Worm (Caenorhabditis elegans) whole organism, L4 larva: ENCODE data around the gene riok-3.

Experiments
- F10B5.3 ChIP-seq: sonication (generic microtip); optimal IDR thresholded peaks from 2 replicates; lab custom pipeline; 2016; ENCODE audit warnings: mild to moderate bottlenecking, missing genetic modification characterization, missing compliant biosample characterization
- F26F4.8 ChIP-seq: fragments of 200-800 bp; sonication (Bioruptor generic); conservative IDR thresholded peaks from 2 replicates; pipeline ENCODE4 v1.3.6; 2022; ENCODE audit warnings: missing genetic modification characterization, missing compliant biosample characterization
- F37D6.2 ChIP-seq: sonication (generic microtip); optimal IDR thresholded peaks from 2 replicates; lab custom pipeline; 2016; ENCODE audit warnings: mild to moderate bottlenecking, missing genetic modification characterization, missing compliant biosample characterization
- Y105C5A.15 ChIP-seq: fragments of 200-800 bp; sonication (Bioruptor generic); IDR thresholded peaks from 2 replicates; pipeline ENCODE4 v1.3.6; 2022; ENCODE audit warnings: missing genetic modification characterization, missing compliant biosample characterization
- Y48G9A.11 ChIP-seq: fragments of 200-800 bp; sonication (Bioruptor generic); IDR thresholded peaks from 2 replicates; pipeline ENCODE4 v1.3.6; 2022; ENCODE audit warnings: missing genetic modification reagents, missing genetic modification characterization, missing compliant biosample characterization
- Y5F2A.4 ChIP-seq: fragments of 200-800 bp; sonication (Bioruptor generic); optimal IDR thresholded peaks from 2 replicates; lab custom pipeline; 2018; ENCODE audit warnings: mild to moderate bottlenecking, missing genetic modification characterization, missing compliant biosample characterization
- ZK337.2 ChIP-seq: fragments of 200-800 bp; sonication (Bioruptor generic); IDR thresholded peaks from 2 replicates; pipeline ENCODE4 v1.3.6; 2022; ENCODE audit warnings: missing genetic modification reagents, missing genetic modification characterization, missing compliant biosample characterization
- aha-1 ChIP-seq: fragments of 150-350 bp; peaks from one replicate; lab custom pipeline; 2014; ENCODE audit warnings: missing biosample characterization, missing genetic modification characterization
- ama-1 ChIP-seq: fragments of 150-350 bp; optimal IDR thresholded peaks from 2 replicates; lab custom pipeline; 2014; ENCODE audit warnings: inconsistent platforms, mixed read lengths
- arid-1 ChIP-seq: fragments of 200-800 bp; sonication (Bioruptor generic); conservative IDR thresholded peaks from 2 replicates; pipeline ENCODE4 v1.3.6; 2022; ENCODE audit warnings: missing genetic modification reagents, missing genetic modification characterization, missing compliant biosample characterization
- ceh-28 ChIP-seq: fragments of 150-350 bp; optimal IDR thresholded peaks from 2 replicates; lab custom pipeline; 2014; ENCODE audit warnings: missing biosample characterization, missing genetic modification reagents, missing genetic modification characterization
- ceh-62 ChIP-seq: sonication (generic microtip); optimal IDR thresholded peaks from 2 replicates; lab custom pipeline; 2017; ENCODE audit warnings: missing biosample characterization, missing genetic modification characterization
- cey-2 ChIP-seq: sonication (generic microtip); optimal IDR thresholded peaks from 3 replicates; lab custom pipeline; 2017; ENCODE audit warnings: missing genetic modification characterization, mild to moderate bottlenecking, missing compliant biosample characterization, antibody characterized with exemption, borderline replicate concordance; ENCODE audit not compliant: insufficient read depth
- daf-12 ChIP-seq: fragments of 150-350 bp; optimal IDR thresholded peaks from 2 replicates; lab custom pipeline; 2014; ENCODE audit warnings: missing biosample characterization, missing genetic modification reagents, missing genetic modification characterization
- dmd-6 ChIP-seq: fragments of 200-800 bp; sonication (Bioruptor generic); IDR thresholded peaks from 2 replicates; pipeline ENCODE4 v1.3.6; 2022; ENCODE audit warnings: missing genetic modification reagents, missing genetic modification characterization, missing compliant biosample characterization
- dve-1 ChIP-seq: sonication (generic microtip); optimal IDR thresholded peaks from 2 replicates; lab custom pipeline; 2017; ENCODE audit warnings: antibody characterized with exemption, mild to moderate bottlenecking, missing genetic modification characterization, missing compliant biosample characterization; ENCODE audit not compliant: insufficient read depth
- egl-27 ChIP-seq: sonication (generic microtip); optimal IDR thresholded peaks from 3 replicates; lab custom pipeline; 2017; ENCODE audit warnings: missing biosample characterization, missing genetic modification reagents, missing genetic modification characterization
- gei-8 ChIP-seq: fragments of 200-800 bp; sonication (Bioruptor generic); optimal IDR thresholded peaks from 2 replicates; lab custom pipeline; 2018; ENCODE audit warnings: mild to moderate bottlenecking, missing genetic modification characterization, missing compliant biosample characterization
- hlh-11 ChIP-seq: fragments of 200-800 bp; sonication (Bioruptor generic); optimal IDR thresholded peaks from 2 replicates; lab custom pipeline; 2018; ENCODE audit warnings: mild to moderate bottlenecking, missing genetic modification characterization, missing compliant biosample characterization
- hlh-30 ChIP-seq: sonication (generic microtip); optimal IDR thresholded peaks from 2 replicates; lab custom pipeline; 2017; ENCODE audit warnings: antibody characterized with exemption, mild to moderate bottlenecking, missing genetic modification characterization, missing compliant biosample characterization; ENCODE audit not compliant: insufficient read depth
- lin-1 ChIP-seq: fragments of 200-800 bp; sonication (Bioruptor generic); IDR thresholded peaks from 2 replicates; pipeline ENCODE4 v1.3.6; 2022; ENCODE audit warnings: missing genetic modification reagents, missing genetic modification characterization, missing compliant biosample characterization
- lin-13 ChIP-seq: fragments of 150-350 bp; optimal IDR thresholded peaks from 2 replicates; lab custom pipeline; 2014; ENCODE audit warnings: missing biosample characterization, missing genetic modification reagents, missing genetic modification characterization
- lin-15B ChIP-seq: fragments of 150-350 bp; sonication (generic microtip); optimal IDR thresholded peaks from 3 replicates; lab custom pipeline; 2014; ENCODE audit warnings: missing biosample characterization, missing genetic modification characterization
- lir-3 ChIP-seq: sonication (generic microtip); optimal IDR thresholded peaks from 2 replicates; lab custom pipeline; 2016; ENCODE audit warnings: mild to moderate bottlenecking, missing genetic modification characterization, missing compliant biosample characterization
- madf-5 ChIP-seq, 2 experiments: fragments of 200-800 bp; sonication (Bioruptor generic); IDR thresholded peaks; 2 replicates each; pipeline ENCODE4 v1.3.6; 2022; ENCODE audit warnings: missing compliant biosample characterization in 2 of 2, missing genetic modification characterization in 2 of 2
- madf-9 ChIP-seq: fragments of 200-800 bp; sonication (Bioruptor generic); conservative IDR thresholded peaks from 2 replicates; pipeline ENCODE4 v1.3.6; 2022; ENCODE audit warnings: missing genetic modification reagents, missing genetic modification characterization, missing compliant biosample characterization
- mdl-1 ChIP-seq, 2 experiments: fragments of 150-350 bp in 1 of 2; sonication (generic microtip) in 1 of 2; optimal IDR thresholded peaks; 2 replicates each; lab custom pipeline; 2014 to 2017; ENCODE audit warnings: missing biosample characterization in 2 of 2, missing genetic modification characterization in 2 of 2
- mdt-29 ChIP-seq: fragments of 200-800 bp; sonication (Bioruptor generic); IDR thresholded peaks from 2 replicates; pipeline ENCODE4 v1.3.6; 2022; ENCODE audit warnings: missing genetic modification reagents, missing genetic modification characterization, missing compliant biosample characterization
- mes-2 ChIP-seq: sonication (generic microtip); optimal IDR thresholded peaks from 2 replicates; lab custom pipeline; 2016; ENCODE audit warnings: missing genotype, mild to moderate bottlenecking, missing genetic modification characterization, missing compliant biosample characterization; ENCODE audit not compliant: poor library complexity, severe bottlenecking
- mxl-2 ChIP-seq: fragments of 200-800 bp; sonication (Bioruptor generic); conservative IDR thresholded peaks from 2 replicates; pipeline ENCODE4 v1.3.6; 2022; ENCODE audit warnings: missing genetic modification reagents, missing genetic modification characterization, missing compliant biosample characterization
- mxl-3 ChIP-seq: fragments of 200-800 bp; sonication (Bioruptor generic); optimal IDR thresholded peaks from 2 replicates; lab custom pipeline; 2018; ENCODE audit warnings: mild to moderate bottlenecking, missing genetic modification characterization, missing compliant biosample characterization
- nhr-111 ChIP-seq: fragments of 200-800 bp; sonication (Bioruptor generic); optimal IDR thresholded peaks from 2 replicates; lab custom pipeline; 2018; ENCODE audit warnings: mild to moderate bottlenecking, missing genetic modification characterization, missing compliant biosample characterization
- nhr-25 ChIP-seq: sonication (generic microtip); optimal IDR thresholded peaks from 2 replicates; lab custom pipeline; 2017; ENCODE audit warnings: missing genetic modification characterization, mild to moderate bottlenecking, missing compliant biosample characterization, antibody characterized with exemption, moderate library complexity, borderline replicate concordance; ENCODE audit not compliant: insufficient read depth
- nhr-28 ChIP-seq: fragments of 150-350 bp; optimal IDR thresholded peaks from 2 replicates; lab custom pipeline; 2014; ENCODE audit warnings: missing biosample characterization, missing genetic modification characterization
- nhr-76 ChIP-seq: fragments of 150-350 bp; optimal IDR thresholded peaks from 2 replicates; lab custom pipeline; 2014; ENCODE audit warnings: missing biosample characterization, missing genetic modification characterization
- pqm-1 ChIP-seq: sonication (generic microtip); optimal IDR thresholded peaks from 2 replicates; lab custom pipeline; 2017; ENCODE audit warnings: missing biosample characterization, missing genetic modification characterization
- rbr-2 ChIP-seq: sonication (generic microtip); optimal IDR thresholded peaks from 2 replicates; lab custom pipeline; 2016; ENCODE audit warnings: missing genotype, missing genetic modification characterization, missing compliant biosample characterization
- saeg-2 ChIP-seq: fragments of 200-800 bp; sonication (Bioruptor generic); IDR thresholded peaks from 2 replicates; pipeline ENCODE4 v1.3.6; 2022; ENCODE audit warnings: missing genetic modification reagents, missing genetic modification characterization, missing compliant biosample characterization
- sdz-12 ChIP-seq: fragments of 200-800 bp; sonication (Bioruptor generic); optimal IDR thresholded peaks from 2 replicates; lab custom pipeline; 2018; ENCODE audit warnings: mild to moderate bottlenecking, missing genetic modification characterization, missing compliant biosample characterization
- set-16 ChIP-seq: fragments of 200-800 bp; sonication (Bioruptor generic); IDR thresholded peaks from 2 replicates; pipeline ENCODE4 v1.3.6; 2022; ENCODE audit warnings: missing genetic modification reagents, missing genetic modification characterization, missing compliant biosample characterization
- snpc-4 ChIP-seq: fragments of 150-350 bp; optimal IDR thresholded peaks from 2 replicates; lab custom pipeline; 2014; ENCODE audit warnings: missing biosample characterization, missing genetic modification characterization
- spr-1 ChIP-seq: sonication (generic microtip); optimal IDR thresholded peaks from 2 replicates; lab custom pipeline; 2016; ENCODE audit warnings: mild to moderate bottlenecking, missing genetic modification characterization, missing compliant biosample characterization
- spr-3 ChIP-seq: fragments of 200-800 bp; sonication (Bioruptor generic); optimal IDR thresholded peaks from 2 replicates; lab custom pipeline; 2018; ENCODE audit warnings: mild to moderate bottlenecking, missing genetic modification characterization, missing compliant biosample characterization
- tra-1 ChIP-seq: fragments of 200-800 bp; sonication (Bioruptor generic); IDR thresholded peaks from 2 replicates; pipeline ENCODE4 v1.3.6; 2022; ENCODE audit warnings: missing genetic modification reagents, missing genetic modification characterization, missing compliant biosample characterization
- unc-62 ChIP-seq, 3 experiments: fragments of 150-350 bp in 1 of 3; sonication (generic microtip); optimal IDR thresholded peaks in 2 of 3; peaks in 1 of 3; 1 replicate in 1 of 3; 2 replicates in 2 of 3; lab custom pipeline; 2014 to 2017; ENCODE audit warnings: missing biosample characterization in 3 of 3, missing genetic modification characterization in 3 of 3, missing genetic modification reagents in 3 of 3, missing genotype in 1 of 3
- vab-7 ChIP-seq: fragments of 200-800 bp; sonication (Bioruptor generic); IDR thresholded peaks from 2 replicates; pipeline ENCODE4 v1.3.6; 2022; ENCODE audit warnings: missing genetic modification reagents, missing genetic modification characterization, missing compliant biosample characterization
- zfp-2 ChIP-seq: sonication (generic microtip); optimal IDR thresholded peaks from 2 replicates; lab custom pipeline; 2016; ENCODE audit warnings: mild to moderate bottlenecking, missing genetic modification characterization, missing compliant biosample characterization
- zip-11 ChIP-seq: fragments of 200-800 bp; sonication (Bioruptor generic); IDR thresholded peaks from 2 replicates; pipeline ENCODE4 v1.3.6; 2022; ENCODE audit warnings: missing genetic modification characterization, missing compliant biosample characterization
- ztf-7 ChIP-seq: fragments of 150-350 bp; optimal IDR thresholded peaks from 2 replicates; lab custom pipeline; 2014; ENCODE audit warnings: missing biosample characterization, missing genetic modification characterization

Gene riok-3

ce11 chrIII:9765465-9765900 is 39.3 kb downstream of the riok-3 start (continued):
- TF ChIP-seq mxl-2 (GFP tag; lab: Robert Waterston, UW) (peak; percentile 93), nhr-25 (peak; percentile 98), sdz-12 (peak; percentile 97), spr-3 (GFP tag; lab: Kevin White, UChicago) (peak; percentile 98), Y5F2A.4 (GFP tag; lab: Kevin White, UChicago) (peak; percentile 92), mdl-1 (tag; optimal IDR thresholded peaks at IDR 0.05; lab: Kevin White, UChicago) (peak; percentile 97 to 99), hlh-30 (peak; percentile 99), set-16 (GFP tag; lab: Robert Waterston, UW) (peak; percentile 91), F10B5.3 (tag; lab: Kevin White, UChicago) (peak; percentile 91), dmd-6 (peak; percentile 99), lir-3 (tag; lab: Kevin White, UChicago) (peak; percentile 49), snpc-4 (tag; lab: Kevin White, UChicago) (peak; percentile 35), egl-27 (tag; lab: Kevin White, UChicago) (peak; percentile 19), mes-2 (tag; lab: Kevin White, UChicago) (peak; percentile 95), nhr-28 (tag; lab: Kevin White, UChicago) (peak; percentile 90), madf-5 (GFP tag; IDR thresholded peaks at IDR 0.05; lab: Robert Waterston, UW) (peak; percentile 80 to 90; a peak in 2 of 4 replicates), vab-7 (GFP tag; lab: Robert Waterston, UW) (peak; percentile 89), ztf-7 (tag; lab: Kevin White, UChicago) (peak; percentile 88), Y105C5A.15 (GFP tag; lab: Robert Waterston, UW) (peak; percentile 96), tra-1 (GFP tag; lab: Robert Waterston, UW) (peak; percentile 96), mdt-29 (GFP tag; lab: Robert Waterston, UW) (peak; percentile 96), zfp-2 (tag; lab: Kevin White, UChicago) (peak; percentile 92), mxl-3 (GFP tag; lab: Kevin White, UChicago) (peak; percentile 99), zip-11 (GFP tag; lab: Robert Waterston, UW) (peak; percentile 48; the same call in 1 of the 2 replicates), ceh-28 (no peak), lin-15B (tag; lab: Kevin White, UChicago) (no peak), rbr-2 (tag; lab: Kevin White, UChicago) (peak; percentile 98), Y48G9A.11 (GFP tag; lab: Robert Waterston, UW) (peak; percentile 63; the same call in 1 of the 2 replicates), unc-62 (GFP tag; optimal IDR thresholded peaks at IDR 0.05 in 1 of 2; lab: Kevin White, UChicago) (peak in 1 of 2 experiments; percentile 100), unc-62 (tag; optimal IDR thresholded peaks at IDR 0.05; lab: Kevin White, UChicago) (no peak), hlh-11 (tag; lab: Kevin White, UChicago) (peak; percentile 100), lin-1 (GFP tag; lab: Robert Waterston, UW) (peak; percentile 98), ceh-62 (tag; lab: Kevin White, UChicago) (no peak), arid-1 (GFP tag; lab: Robert Waterston, UW) (peak; percentile 97), gei-8 (peak; percentile 98), dve-1 (tag; lab: Kevin White, UChicago) (peak; percentile 99), daf-12 (tag; lab: Kevin White, UChicago) (no peak), ZK337.2 (GFP tag; lab: Robert Waterston, UW) (peak; percentile 78; the same call in 1 of the 2 replicates), lin-13 (peak; percentile 91), F26F4.8 (GFP tag; lab: Robert Waterston, UW) (no peak), pqm-1 (tag; lab: Kevin White, UChicago) (peak; percentile 33), F37D6.2 (peak; percentile 95), cey-2 (tag; lab: Kevin White, UChicago) (peak; percentile 83), spr-1 (tag; lab: Kevin White, UChicago) (peak; percentile 95), saeg-2 (peak; percentile 99), aha-1 (tag; lab: Kevin White, UChicago) (peak; percentile 100), nhr-76 (peak; percentile 74), nhr-111 (GFP tag; lab: Kevin White, UChicago) (peak; percentile 99), madf-9 (GFP tag; lab: Robert Waterston, UW) (peak; percentile 92), ama-1 (lab: Kevin White, UChicago) (peak; percentile 95)
